Worm (Caenorhabditis elegans): ENCODE data around the gene ZK856.11.

DNA sequence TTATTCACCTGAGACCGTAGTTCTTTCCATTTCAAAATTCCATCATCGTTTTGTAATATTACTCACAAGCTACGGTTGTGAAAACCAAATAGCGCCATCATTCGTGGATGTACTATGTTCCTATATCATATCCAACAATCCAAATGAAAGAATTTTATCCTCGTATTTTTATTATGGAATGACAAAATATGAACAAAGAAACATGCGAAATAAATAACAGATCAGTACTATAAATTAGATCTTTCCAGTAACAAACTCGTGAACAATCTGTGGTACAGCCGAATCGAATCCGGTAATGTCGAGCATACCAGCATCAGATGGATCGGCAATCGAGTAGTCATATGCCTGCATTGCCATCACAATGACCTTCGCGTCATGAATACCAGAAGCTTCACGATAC lies 47.9 kb upstream of the ZK856.11 start:
- no peak for TF ChIP-seq ceh-30 (tag; optimal IDR thresholded peaks at IDR 0.05)
- no peak for TF ChIP-seq ceh-24 (tag; optimal IDR thresholded peaks at IDR 0.05)
- TF ChIP-seq K02D7.2 (tag; optimal IDR thresholded peaks at IDR 0.05): no peak
- TF ChIP-seq Y22D7AL.16 (tag; optimal IDR thresholded peaks at IDR 0.05): no peak
- no peak for TF ChIP-seq elt-2 (tag; optimal IDR thresholded peaks at IDR 0.05)
- TF ChIP-seq dve-1 (tag; optimal IDR thresholded peaks at IDR 0.05): no peak
- no peak for TF ChIP-seq pag-3 (tag; optimal IDR thresholded peaks at IDR 0.05; ENCODE audit: borderline replicate concordance)
- TF ChIP-seq ama-1 (optimal IDR thresholded peaks at IDR 0.05): no peak
- TF ChIP-seq ref-2 (tag; optimal IDR thresholded peaks at IDR 0.05): no peak
- TF ChIP-seq unc-42 (tag; optimal IDR thresholded peaks at IDR 0.05): no peak
- no peak for TF ChIP-seq lin-11 (tag; optimal IDR thresholded peaks at IDR 0.05)
- no peak for TF ChIP-seq ceh-31 (tag; optimal IDR thresholded peaks at IDR 0.05)
